Worm (Caenorhabditis elegans) whole organism, L1 larva: ENCODE measurements around the gene K06A9.2.

Experiments used
- C16A3.4 ChIP-seq: fragments of 150-350 bp; optimal IDR thresholded peaks from 2 replicates; lab custom pipeline; 2014; ENCODE audit warnings: missing biosample characterization, missing genetic modification characterization
- F16B12.6 ChIP-seq: fragments of 150-350 bp; optimal IDR thresholded peaks from 2 replicates; lab custom pipeline; 2014; ENCODE audit warnings: missing biosample characterization, missing genetic modification characterization
- Y116A8C.19 ChIP-seq: sonication (generic microtip); optimal IDR thresholded peaks from 2 replicates; lab custom pipeline; 2016; ENCODE audit warnings: missing compliant biosample characterization, missing genetic modification characterization, borderline replicate concordance
- aha-1 ChIP-seq: fragments of 150-350 bp; optimal IDR thresholded peaks from 2 replicates; lab custom pipeline; 2014; ENCODE audit warnings: missing biosample characterization, missing genetic modification characterization
- ama-1 ChIP-seq: fragments of 150-350 bp; optimal IDR thresholded peaks from 2 replicates; lab custom pipeline; 2014
- blmp-1 ChIP-seq: fragments of 150-350 bp; optimal IDR thresholded peaks from 2 replicates; lab custom pipeline; 2014; ENCODE audit warnings: missing biosample characterization, missing genetic modification characterization
- ceh-82 ChIP-seq, 3 experiments: fragments of 150-350 bp in 1 of 3; sonication (generic microtip) in 2 of 3; optimal IDR thresholded peaks; 2 replicates each; lab custom pipeline; 2014 to 2017; ENCODE audit warnings: missing biosample characterization in 3 of 3, missing genetic modification characterization in 3 of 3
- ceh-88 ChIP-seq: fragments of 200-800 bp; sonication (Bioruptor generic); IDR thresholded peaks from 2 replicates; pipeline ENCODE4 v1.3.6; 2022; ENCODE audit warnings: missing genetic modification characterization, missing compliant biosample characterization
- dpl-1 ChIP-seq, 3 experiments: fragments of 150-350 bp in 2 of 3; sonication (generic microtip) in 1 of 3; optimal IDR thresholded peaks; 2 replicates each; lab custom pipeline; 2014 to 2017; ENCODE audit warnings: missing biosample characterization in 3 of 3, missing genetic modification characterization in 3 of 3, missing genetic modification reagents in 3 of 3
- dsc-1 ChIP-seq: sonication (generic microtip); optimal IDR thresholded peaks from 2 replicates; lab custom pipeline; 2016; ENCODE audit warnings: mild to moderate bottlenecking, missing genetic modification characterization, missing compliant biosample characterization
- efl-1 ChIP-seq, 4 experiments: fragments of 150-350 bp; optimal IDR thresholded peaks in 3 of 4; peaks in 1 of 4; 1 replicate in 1 of 4; 2 replicates in 3 of 4; lab custom pipeline; 2014; ENCODE audit warnings: missing biosample characterization in 2 of 4, missing genetic modification characterization in 2 of 4, missing genetic modification reagents in 2 of 4
- egl-13 ChIP-seq: sonication (generic microtip); optimal IDR thresholded peaks from 2 replicates; lab custom pipeline; 2016; ENCODE audit warnings: missing genotype, missing genetic modification reagents, missing genetic modification characterization, missing compliant biosample characterization
- egl-27 ChIP-seq, 2 experiments: fragments of 150-350 bp in 1 of 2; sonication (generic microtip); optimal IDR thresholded peaks; 3 replicates each; lab custom pipeline; 2017 to 2018; ENCODE audit warnings: missing biosample characterization in 2 of 2, missing genetic modification characterization in 2 of 2, missing genetic modification reagents in 2 of 2
- fkh-4 ChIP-seq: sonication (generic microtip); optimal IDR thresholded peaks from 2 replicates; lab custom pipeline; 2016; ENCODE audit warnings: missing compliant biosample characterization, missing genetic modification characterization, borderline replicate concordance
- fos-1 ChIP-seq: fragments of 150-350 bp; optimal IDR thresholded peaks from 2 replicates; lab custom pipeline; 2014; ENCODE audit warnings: missing biosample characterization, missing genetic modification characterization
- grh-1 ChIP-seq: fragments of 200-800 bp; sonication (Bioruptor generic); IDR thresholded peaks from 2 replicates; pipeline ENCODE4 v1.3.6; 2022; ENCODE audit warnings: missing genetic modification reagents, missing genetic modification characterization, missing compliant biosample characterization
- isw-1 ChIP-seq: fragments of 200-800 bp; sonication (Bioruptor generic); IDR thresholded peaks from 2 replicates; pipeline ENCODE4 v1.3.6; 2022; ENCODE audit warnings: missing genetic modification characterization, missing compliant biosample characterization
- lin-14 ChIP-seq: fragments of 200-800 bp; sonication (Bioruptor generic); optimal IDR thresholded peaks from 2 replicates; lab custom pipeline; 2018; ENCODE audit warnings: mild to moderate bottlenecking, missing genetic modification characterization, moderate library complexity, missing compliant biosample characterization
- lin-35 ChIP-seq, 2 experiments: fragments of 150-350 bp; optimal IDR thresholded peaks; 2 replicates each; lab custom pipeline; 2014; ENCODE audit warnings: missing biosample characterization in 2 of 2, missing genetic modification characterization in 2 of 2, missing genetic modification reagents in 2 of 2
- lsy-2 ChIP-seq, 2 experiments: fragments of 150-350 bp; optimal IDR thresholded peaks; 2 replicates each; lab custom pipeline; 2014; ENCODE audit warnings: missing biosample characterization in 2 of 2, missing genetic modification characterization in 2 of 2
- mab-9 ChIP-seq: fragments of 200-800 bp; sonication (Bioruptor generic); IDR thresholded peaks from 2 replicates; pipeline ENCODE4 v1.3.6; 2022; ENCODE audit warnings: missing genetic modification reagents, missing genetic modification characterization, missing compliant biosample characterization
- mdl-1 ChIP-seq, 2 experiments: fragments of 150-350 bp; optimal IDR thresholded peaks; 2 replicates each; lab custom pipeline; 2014 to 2017; ENCODE audit warnings: missing biosample characterization in 2 of 2, missing genetic modification characterization in 2 of 2, inconsistent platforms in 1 of 2
- mep-1 ChIP-seq: fragments of 150-350 bp; optimal IDR thresholded peaks from 2 replicates; lab custom pipeline; 2014; ENCODE audit warnings: missing biosample characterization, missing genetic modification characterization
- nhr-19 ChIP-seq: fragments of 200-800 bp; sonication (Bioruptor generic); conservative IDR thresholded peaks from 2 replicates; pipeline ENCODE4 v1.3.6; 2022; ENCODE audit warnings: missing genetic modification characterization, missing compliant biosample characterization
- nhr-20 ChIP-seq: sonication (generic microtip); optimal IDR thresholded peaks from 2 replicates; lab custom pipeline; 2016; ENCODE audit warnings: mild to moderate bottlenecking, missing genetic modification characterization, missing compliant biosample characterization
- nhr-28 ChIP-seq: fragments of 150-350 bp; optimal IDR thresholded peaks from 2 replicates; lab custom pipeline; 2014; ENCODE audit warnings: missing biosample characterization, missing genetic modification characterization
- nhr-47 ChIP-seq: sonication (generic microtip); optimal IDR thresholded peaks from 2 replicates; lab custom pipeline; 2016; ENCODE audit warnings: mild to moderate bottlenecking, missing genetic modification characterization, moderate library complexity, missing compliant biosample characterization
- nhr-71 ChIP-seq: sonication (generic microtip); optimal IDR thresholded peaks from 2 replicates; lab custom pipeline; 2016; ENCODE audit warnings: mild to moderate bottlenecking, missing genetic modification characterization, moderate library complexity, missing compliant biosample characterization
- nhr-85 ChIP-seq: sonication (generic microtip); peaks from one replicate; lab custom pipeline; 2016; ENCODE audit warnings: missing genetic modification characterization, inconsistent platforms, missing compliant biosample characterization
- nhr-90 ChIP-seq: sonication (generic microtip); optimal IDR thresholded peaks from 2 replicates; lab custom pipeline; 2016; ENCODE audit warnings: mild to moderate bottlenecking, missing genetic modification characterization, missing compliant biosample characterization; ENCODE audit not compliant: poor library complexity
- pag-3 ChIP-seq: sonication (generic microtip); optimal IDR thresholded peaks from 2 replicates; lab custom pipeline; 2017; ENCODE audit warnings: missing genetic modification characterization, mild to moderate bottlenecking, missing compliant biosample characterization, antibody characterized with exemption, borderline replicate concordance; ENCODE audit not compliant: insufficient read depth
- pqm-1 ChIP-seq: sonication (generic microtip); optimal IDR thresholded peaks from 3 replicates; lab custom pipeline; 2017; ENCODE audit warnings: missing biosample characterization, missing genetic modification characterization
- rnt-1 ChIP-seq: sonication (generic microtip); optimal IDR thresholded peaks from 2 replicates; lab custom pipeline; 2016; ENCODE audit warnings: mild to moderate bottlenecking, missing genetic modification characterization, moderate library complexity, missing compliant biosample characterization
- skn-1 ChIP-seq: fragments of 150-350 bp; optimal IDR thresholded peaks from 2 replicates; lab custom pipeline; 2014; ENCODE audit warnings: missing biosample characterization, missing genetic modification characterization
- snu-23 ChIP-seq: sonication (generic microtip); optimal IDR thresholded peaks from 2 replicates; lab custom pipeline; 2016; ENCODE audit warnings: missing genetic modification characterization, missing compliant biosample characterization
- swsn-7 ChIP-seq: sonication (generic microtip); optimal IDR thresholded peaks from 2 replicates; lab custom pipeline; 2016; ENCODE audit warnings: missing genetic modification characterization, missing compliant biosample characterization
- tbx-2 ChIP-seq: sonication (generic microtip); optimal IDR thresholded peaks from 2 replicates; lab custom pipeline; 2016; ENCODE audit warnings: missing genetic modification characterization, missing compliant biosample characterization
- unc-62 ChIP-seq: fragments of 150-350 bp; optimal IDR thresholded peaks from 2 replicates; lab custom pipeline; 2014; ENCODE audit warnings: missing biosample characterization, missing genetic modification reagents, missing genetic modification characterization
- unc-86 ChIP-seq: sonication (generic microtip); optimal IDR thresholded peaks from 2 replicates; lab custom pipeline; 2016; ENCODE audit warnings: missing genetic modification characterization, missing compliant biosample characterization
- vab-15 ChIP-seq: sonication (generic microtip); optimal IDR thresholded peaks from 2 replicates; lab custom pipeline; 2017; ENCODE audit warnings: missing genotype, mild to moderate bottlenecking, missing genetic modification characterization, missing compliant biosample characterization
- zip-4 ChIP-seq: fragments of 200-800 bp; sonication (Bioruptor generic); optimal IDR thresholded peaks from 2 replicates; lab custom pipeline; 2018; ENCODE audit warnings: mild to moderate bottlenecking, missing genetic modification characterization, moderate library complexity, missing compliant biosample characterization
- ztf-11 ChIP-seq, 2 experiments: sonication (generic microtip); optimal IDR thresholded peaks; 2 replicates each; lab custom pipeline; 2016 to 2017; ENCODE audit warnings: missing genetic modification characterization in 2 of 2, missing biosample characterization in 1 of 2, missing compliant biosample characterization in 1 of 2

Gene K06A9.2

ce11 chrX:1523272-1523671 is 12.9 kb upstream of the K06A9.2 start:
- TF ChIP-seq skn-1 (no peak), unc-62 (GFP tag; lab: Kevin White, UChicago) (no peak), Y116A8C.19 (no peak), isw-1 (no peak)

- no peak for TF ChIP-seq dpl-1 (GFP tag; optimal IDR thresholded peaks at IDR 0.05; lab: Kevin White, UChicago)
- peak; percentile 23 for TF ChIP-seq egl-13 (tag; lab: Kevin White, UChicago)
- TF ChIP-seq snu-23 (GFP tag; lab: Kevin White, UChicago), result peak; percentile 56
- TF ChIP-seq nhr-19 (GFP tag; lab: Robert Waterston, UW), result 0 out of 2 replicates have a peak, but pooled peaks have one; percentile 13
- TF ChIP-seq swsn-7 (tag; lab: Kevin White, UChicago), result peak; percentile 38
- TF ChIP-seq ztf-11 (tag; optimal IDR thresholded peaks at IDR 0.05; lab: Kevin White, UChicago), result peak in 1 of 2 experiments; percentile 45
- TF ChIP-seq tbx-2 (tag; lab: Kevin White, UChicago), result peak; percentile 68
- TF ChIP-seq nhr-20 (tag; lab: Kevin White, UChicago), result peak; percentile 38
- no peak for TF ChIP-seq ama-1 (lab: Kevin White, UChicago)
- peak in 1 of 2 experiments; percentile 5 for TF ChIP-seq mdl-1 (tag; optimal IDR thresholded peaks at IDR 0.05; lab: Kevin White, UChicago)
- no peak for TF ChIP-seq ceh-88
- TF ChIP-seq nhr-71, result peak; percentile 63
- peak; percentile 35 for TF ChIP-seq nhr-47
- peak; percentile 8 for TF ChIP-seq fos-1 (tag; lab: Kevin White, UChicago)
- peak; percentile 80 for TF ChIP-seq dsc-1 (tag; lab: Kevin White, UChicago)
- peak; percentile 32 for TF ChIP-seq unc-86
- no peak for TF ChIP-seq nhr-90 (tag; lab: Kevin White, UChicago)
- TF ChIP-seq skn-1, result peak; percentile 73
- peak; percentile 61 for TF ChIP-seq mep-1
- TF ChIP-seq lin-35 (GFP tag; optimal IDR thresholded peaks at IDR 0.05; lab: Kevin White, UChicago), result peak in 1 of 2 experiments; percentile 23
- peak; percentile 70 for TF ChIP-seq rnt-1 (tag; lab: Kevin White, UChicago)
- no peak for TF ChIP-seq F16B12.6 (tag; lab: Kevin White, UChicago)
- peak; percentile 30 to 31 for TF ChIP-seq lsy-2 (tag; optimal IDR thresholded peaks at IDR 0.05; lab: Kevin White, UChicago)
- TF ChIP-seq grh-1, result no peak
- TF ChIP-seq zip-4 (GFP tag; lab: Kevin White, UChicago), result no peak
- TF ChIP-seq lin-14 (GFP tag; lab: Kevin White, UChicago), result peak; percentile 85
- peak; percentile 55 for TF ChIP-seq blmp-1
- TF ChIP-seq efl-1 (optimal IDR thresholded peaks at IDR 0.05; lab: Kevin White, UChicago), result peak in 1 of 2 experiments; percentile 6
- TF ChIP-seq efl-1 (GFP tag; optimal IDR thresholded peaks at IDR 0.05 in 1 of 2; lab: Kevin White, UChicago), result no peak
- TF ChIP-seq fkh-4 (tag; lab: Kevin White, UChicago), result no peak
- peak; percentile 1 to 38 (median 8) for TF ChIP-seq ceh-82 (tag; optimal IDR thresholded peaks at IDR 0.05; lab: Kevin White, UChicago)
Measured at ce11 chrX:1524559-1524958, 11.6 kb upstream of the K06A9.2 start.

- TF ChIP-seq pqm-1 (tag; lab: Kevin White, UChicago) (no peak), blmp-1 (peak; percentile 5)
- TF ChIP-seq, all 84 proteins: peak for 1
Measured at ce11 chrX:1525511-1526172, 10.5 kb upstream of the K06A9.2 start.

ce11 chrX:1527338-1527737 is 8.8 kb upstream of the K06A9.2 start:
- TF ChIP-seq nhr-47 (peak; percentile 35), ceh-82 (tag; optimal IDR thresholded peaks at IDR 0.05; lab: Kevin White, UChicago) (peak in 1 of 3 experiments; percentile 10), egl-27 (tag; optimal IDR thresholded peaks at IDR 0.05; lab: Kevin White, UChicago) (no peak), skn-1 (peak; percentile 70), mep-1 (peak; percentile 70), nhr-71 (peak; percentile 54), lin-14 (GFP tag; lab: Kevin White, UChicago) (peak; percentile 76), pqm-1 (tag; lab: Kevin White, UChicago) (no peak), pag-3 (peak; percentile 10), F16B12.6 (tag; lab: Kevin White, UChicago) (no peak), aha-1 (tag; lab: Kevin White, UChicago) (no peak), lsy-2 (tag; optimal IDR thresholded peaks at IDR 0.05; lab: Kevin White, UChicago) (peak in 1 of 2 experiments; percentile 35), unc-62 (GFP tag; lab: Kevin White, UChicago) (no peak), vab-15 (tag; lab: Kevin White, UChicago) (no peak), nhr-28 (tag; lab: Kevin White, UChicago) (no peak), nhr-90 (tag; lab: Kevin White, UChicago) (peak; percentile 53), mab-9 (0 out of 2 replicates have a peak, but pooled peaks have one; percentile 8), nhr-85 (peak; percentile 91), C16A3.4 (peak; percentile 16), ztf-11 (tag; optimal IDR thresholded peaks at IDR 0.05; lab: Kevin White, UChicago) (no peak), egl-13 (tag; lab: Kevin White, UChicago) (no peak), snu-23 (GFP tag; lab: Kevin White, UChicago) (peak; percentile 81), efl-1 (optimal IDR thresholded peaks at IDR 0.05; lab: Kevin White, UChicago) (no peak), efl-1 (GFP tag; optimal IDR thresholded peaks at IDR 0.05 in 1 of 2; lab: Kevin White, UChicago) (peak in 1 of 2 experiments; percentile 76)
